Fruit fly (Drosophila melanogaster): ENCODE results near the gene CG10357.

dm6 chr3L:3611892-3612291, 3.3 kb upstream of the CG10357 start, which contains the start of gene CG10359:
- TF ChIP-seq MTF-1 (GFP tag; optimal IDR thresholded peaks at IDR 0.05; ENCODE audit: borderline replicate concordance) (no peak), Pdp1 (GFP tag; optimal IDR thresholded peaks at IDR 0.05) (no peak), CG17385 (GFP tag; optimal IDR thresholded peaks at IDR 0.05) (no peak), CG6813 (GFP tag; optimal IDR thresholded peaks at IDR 0.05) (no peak), en (GFP tag; optimal IDR thresholded peaks at IDR 0.05) (no peak), Awh (GFP tag; IDR thresholded peaks at IDR 0.05) (no peak)

Measured in whole organism, embryonic.